Fruit fly (Drosophila melanogaster) whole organism, adult: ENCODE data around the gene CG31464.

ENCODE experiments used
- CG11617 ChIP-seq: fragments of 200-800 bp; sonication (Bioruptor generic); optimal IDR thresholded peaks from 2 replicates; lab custom pipeline; 2017; ENCODE audit warnings: mild to moderate bottlenecking, missing biosample characterization, missing genetic modification reagents, missing genetic modification characterization
- CG12768 ChIP-seq: fragments of 200-800 bp; sonication (Bioruptor generic); optimal IDR thresholded peaks from 2 replicates; lab custom pipeline; 2017; ENCODE audit warnings: missing biosample characterization, missing genetic modification characterization, mild to moderate bottlenecking, moderate library complexity, missing genetic modification reagents
- CG14711 ChIP-seq: fragments of 200-800 bp; sonication (Bioruptor generic); optimal IDR thresholded peaks from 2 replicates; lab custom pipeline; 2018; ENCODE audit warnings: missing biosample characterization, mild to moderate bottlenecking, missing genetic modification characterization, moderate library complexity
- CG1620 ChIP-seq: fragments of 200-800 bp; sonication (Bioruptor generic); optimal IDR thresholded peaks from 2 replicates; lab custom pipeline; 2016; ENCODE audit warnings: missing biosample characterization, missing genetic modification characterization
- CG33017 ChIP-seq: fragments of 200-800 bp; sonication (Bioruptor generic); optimal IDR thresholded peaks from 2 replicates; lab custom pipeline; 2018; ENCODE audit warnings: missing biosample characterization, mild to moderate bottlenecking, missing genetic modification characterization, moderate library complexity
- CG5204 ChIP-seq: fragments of 200-800 bp; sonication (Bioruptor generic); optimal IDR thresholded peaks from 2 replicates; lab custom pipeline; 2016; ENCODE audit warnings: missing biosample characterization, missing genetic modification characterization
- CG7045 ChIP-seq: fragments of 200-800 bp; sonication (Bioruptor generic); optimal IDR thresholded peaks from 2 replicates; lab custom pipeline; 2017; ENCODE audit warnings: missing biosample characterization, mild to moderate bottlenecking, missing genetic modification characterization
- CG7101 ChIP-seq: fragments of 200-800 bp; sonication (Bioruptor generic); optimal IDR thresholded peaks from 2 replicates; lab custom pipeline; 2018; ENCODE audit warnings: missing biosample characterization, mild to moderate bottlenecking, missing genetic modification characterization, moderate library complexity
- Clk ChIP-seq: fragments of 200-800 bp; sonication (Bioruptor generic); optimal IDR thresholded peaks from 2 replicates; lab custom pipeline; 2017; ENCODE audit warnings: missing biosample characterization, missing genetic modification characterization
- Crg-1 ChIP-seq: fragments of 200-800 bp; sonication (Bioruptor generic); optimal IDR thresholded peaks from 2 replicates; lab custom pipeline; 2016; ENCODE audit warnings: missing biosample characterization, missing genetic modification characterization
- Hr96 ChIP-seq: fragments of 200-800 bp; sonication (Bioruptor generic); optimal IDR thresholded peaks from 2 replicates; lab custom pipeline; 2016; ENCODE audit warnings: missing biosample characterization, missing genetic modification characterization
- Mnt ChIP-seq: fragments of 200-800 bp; sonication (Bioruptor generic); optimal IDR thresholded peaks from 2 replicates; lab custom pipeline; 2016; ENCODE audit warnings: missing biosample characterization, mild to moderate bottlenecking, missing genetic modification characterization
- bab1 ChIP-seq: fragments of 200-800 bp; sonication (Bioruptor generic); optimal IDR thresholded peaks from 3 replicates; lab custom pipeline; 2019; ENCODE audit warnings: missing biosample characterization, mild to moderate bottlenecking, missing genetic modification characterization, moderate library complexity
- cic ChIP-seq: fragments of 200-800 bp; sonication (Bioruptor generic); optimal IDR thresholded peaks from 2 replicates; lab custom pipeline; 2017; ENCODE audit warnings: missing biosample characterization, mild to moderate bottlenecking, missing genetic modification characterization, moderate library complexity
- cnc ChIP-seq, 2 experiments: fragments of >200 bp; optimal IDR thresholded peaks; 2 replicates each; lab custom pipeline; 2017
- kay ChIP-seq: fragments of 200-800 bp; sonication (Bioruptor generic); peaks from one replicate; lab custom pipeline; 2016; ENCODE audit warnings: missing biosample characterization, missing genetic modification characterization, borderline replicate concordance
- ovo ChIP-seq: fragments of 200-800 bp; sonication (Bioruptor generic); optimal IDR thresholded peaks from 2 replicates; lab custom pipeline; 2016; ENCODE audit warnings: missing biosample characterization, missing genetic modification characterization
- pad ChIP-seq: fragments of 200-800 bp; sonication (Bioruptor generic); optimal IDR thresholded peaks from 3 replicates; lab custom pipeline; 2017; ENCODE audit warnings: missing biosample characterization, missing genetic modification characterization, mild to moderate bottlenecking, moderate library complexity, missing genetic modification reagents
- tj ChIP-seq: fragments of 200-800 bp; sonication (Bioruptor generic); optimal IDR thresholded peaks from 3 replicates; lab custom pipeline; 2017; ENCODE audit warnings: missing biosample characterization, mild to moderate bottlenecking, missing genetic modification characterization, moderate library complexity
- toe ChIP-seq: fragments of 200-800 bp; sonication (Bioruptor generic); optimal IDR thresholded peaks from 2 replicates; lab custom pipeline; 2016; ENCODE audit warnings: missing biosample characterization, missing genetic modification characterization

The CG31464 gene

DNA sequence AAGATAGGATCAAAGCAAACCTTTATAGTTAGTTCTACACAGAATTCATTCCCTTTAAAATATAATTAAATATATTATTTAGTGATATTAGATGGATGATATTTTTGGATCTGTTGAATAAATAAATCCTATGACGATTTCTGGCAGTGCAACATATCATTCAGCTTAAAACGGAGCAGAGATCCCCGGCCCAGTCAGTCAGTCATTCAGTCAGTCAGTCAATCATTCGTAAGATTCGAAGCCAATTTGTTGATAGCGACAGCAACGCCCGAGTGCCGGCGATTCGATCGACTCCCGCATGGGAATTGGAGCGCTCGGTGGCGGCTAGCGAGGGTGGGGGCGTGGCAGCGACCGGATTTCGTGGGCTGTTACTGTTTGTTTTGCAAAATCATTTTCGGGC lies 11.1 kb upstream of the CG31464 start:
- TF ChIP-seq Crg-1 (no peak), CG1620 (GFP tag; lab: Kevin White, UChicago) (no peak), ovo (GFP tag; lab: Kevin White, UChicago) (no peak), CG14711 (tag; lab: Kevin White, UChicago) (no peak), tj (no peak), CG7045 (no peak), CG11617 (GFP tag; lab: Kevin White, UChicago) (no peak), cic (GFP tag; lab: Kevin White, UChicago) (no peak)

- TF ChIP-seq Crg-1 = no peak
Observed at dm6 chr3R:8282727-8283126, 8.3 kb upstream of the CG31464 start.

dm6 chr3R:8284234-8284633 lies 6.8 kb upstream of the CG31464 start:
- TF ChIP-seq toe (GFP tag; lab: Kevin White, UChicago) = no peak
- no peak for TF ChIP-seq Crg-1
- no peak for TF ChIP-seq pad (GFP tag; lab: Kevin White, UChicago)
- no peak for TF ChIP-seq bab1 (GFP tag; lab: Kevin White, UChicago)
- TF ChIP-seq Clk (GFP tag; lab: Kevin White, UChicago) = no peak
- TF ChIP-seq CG5204 (GFP tag; lab: Kevin White, UChicago) = no peak
- TF ChIP-seq CG1620 (GFP tag; lab: Kevin White, UChicago) = no peak
- TF ChIP-seq Hr96 (GFP tag; lab: Kevin White, UChicago) = no peak

DNA sequence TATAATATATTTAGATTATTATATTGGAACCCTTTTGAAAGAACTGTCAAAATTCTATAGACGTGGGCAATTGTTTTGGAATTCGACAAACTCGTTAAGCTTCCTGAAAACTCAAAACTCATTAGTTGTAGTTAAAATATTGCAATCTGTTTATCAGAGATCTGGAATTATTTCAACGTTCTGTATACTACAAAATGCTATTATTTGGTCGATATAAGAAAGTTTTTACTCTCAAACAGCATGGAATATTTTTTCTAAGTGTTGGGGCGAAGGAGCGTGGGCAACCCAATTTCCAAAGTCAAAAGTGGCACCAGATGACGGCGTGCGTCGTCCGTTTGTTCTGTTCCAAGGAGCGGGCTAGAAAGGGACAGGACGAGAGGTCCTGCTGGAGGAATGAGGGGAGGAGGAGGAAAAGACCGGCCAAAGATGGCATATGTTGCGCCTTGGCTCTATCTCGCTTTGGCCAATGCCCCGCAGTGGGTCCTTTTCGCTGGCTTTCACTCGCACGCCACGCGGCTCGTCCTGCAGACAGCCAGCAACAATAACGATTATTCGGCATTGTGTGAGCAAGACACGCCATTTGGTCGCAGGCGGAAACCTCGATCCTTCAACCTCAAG lies 5.2 kb upstream of the CG31464 start:
- no peak for TF ChIP-seq Crg-1
- TF ChIP-seq cnc (optimal IDR thresholded peaks at IDR 0.05; lab: Kevin White, UChicago) = no peak
- TF ChIP-seq ovo (GFP tag; lab: Kevin White, UChicago) = no peak
- no peak for TF ChIP-seq Mnt (GFP tag; lab: Kevin White, UChicago)
- no peak for TF ChIP-seq CG12768 (GFP tag; lab: Kevin White, UChicago)
- no peak for TF ChIP-seq Clk (GFP tag; lab: Kevin White, UChicago)
- no peak for TF ChIP-seq toe (GFP tag; lab: Kevin White, UChicago)
- no peak for TF ChIP-seq CG7101 (tag; lab: Kevin White, UChicago)
- TF ChIP-seq CG1620 (GFP tag; lab: Kevin White, UChicago) = no peak
- no peak for TF ChIP-seq Hr96 (GFP tag; lab: Kevin White, UChicago)
- no peak for TF ChIP-seq pad (GFP tag; lab: Kevin White, UChicago)
- TF ChIP-seq CG11617 (GFP tag; lab: Kevin White, UChicago) = no peak
- no peak for TF ChIP-seq CG33017 (tag; lab: Kevin White, UChicago)
- TF ChIP-seq CG7045 = no peak

dm6 chr3R:8287697-8288096 lies 3.3 kb upstream of the CG31464 start, which contains the start of gene Nazo:
Gene Nazo (plus strand): TSS chr3R:8287876.
- TF ChIP-seq CG7101 (tag; lab: Kevin White, UChicago) = no peak
- no peak for TF ChIP-seq Crg-1
- TF ChIP-seq bab1 (GFP tag; lab: Kevin White, UChicago) = no peak
- no peak for TF ChIP-seq kay (GFP tag; lab: Kevin White, UChicago)
- TF ChIP-seq Mnt (GFP tag; lab: Kevin White, UChicago) = no peak
- TF ChIP-seq cic (GFP tag; lab: Kevin White, UChicago) = no peak
- TF ChIP-seq CG7045 = no peak
- no peak for TF ChIP-seq pad (GFP tag; lab: Kevin White, UChicago)
- no peak for TF ChIP-seq CG11617 (GFP tag; lab: Kevin White, UChicago)
- TF ChIP-seq CG5204 (GFP tag; lab: Kevin White, UChicago) = no peak
- TF ChIP-seq CG14711 (tag; lab: Kevin White, UChicago) = no peak
- TF ChIP-seq toe (GFP tag; lab: Kevin White, UChicago) = no peak
- no peak for TF ChIP-seq cnc (optimal IDR thresholded peaks at IDR 0.05; lab: Kevin White, UChicago)
- no peak for TF ChIP-seq Clk (GFP tag; lab: Kevin White, UChicago)
- TF ChIP-seq tj = no peak
- no peak for TF ChIP-seq ovo (GFP tag; lab: Kevin White, UChicago)

dm6 chr3R:8288790-8289189 lies 2.2 kb upstream of the CG31464 start:
- TF ChIP-seq tj (no peak), CG12768 (GFP tag; lab: Kevin White, UChicago) (no peak), cic (GFP tag; lab: Kevin White, UChicago) (no peak), kay (GFP tag; lab: Kevin White, UChicago) (no peak), CG33017 (tag; lab: Kevin White, UChicago) (no peak), Clk (GFP tag; lab: Kevin White, UChicago) (no peak), ovo (GFP tag; lab: Kevin White, UChicago) (no peak), Hr96 (GFP tag; lab: Kevin White, UChicago) (no peak), cnc (optimal IDR thresholded peaks at IDR 0.05; lab: Kevin White, UChicago) (no peak), toe (GFP tag; lab: Kevin White, UChicago) (no peak), CG7045 (no peak)

- TF ChIP-seq CG5204 (GFP tag; lab: Kevin White, UChicago) (no peak), ovo (GFP tag; lab: Kevin White, UChicago) (no peak), CG7045 (no peak), cnc (optimal IDR thresholded peaks at IDR 0.05; lab: Kevin White, UChicago) (no peak), CG7101 (tag; lab: Kevin White, UChicago) (no peak), CG33017 (tag; lab: Kevin White, UChicago) (no peak), Mnt (GFP tag; lab: Kevin White, UChicago) (no peak), bab1 (GFP tag; lab: Kevin White, UChicago) (no peak), toe (GFP tag; lab: Kevin White, UChicago) (no peak), Hr96 (GFP tag; lab: Kevin White, UChicago) (no peak), Clk (GFP tag; lab: Kevin White, UChicago) (no peak), cic (GFP tag; lab: Kevin White, UChicago) (no peak), Crg-1 (no peak), CG12768 (GFP tag; lab: Kevin White, UChicago) (no peak), kay (GFP tag; lab: Kevin White, UChicago) (no peak), CG14711 (tag; lab: Kevin White, UChicago) (no peak), tj (no peak), CG1620 (GFP tag; lab: Kevin White, UChicago) (no peak), pad (GFP tag; lab: Kevin White, UChicago) (no peak), CG11617 (GFP tag; lab: Kevin White, UChicago) (no peak)
Observed at dm6 chr3R:8290478-8290877, 562 bp upstream of the CG31464 start, which contains the start of gene CG11672. Gene CG11672 (minus strand): TSS chr3R:8290578.
